Worm (Caenorhabditis elegans) whole organism, mixed stage, embryonic: ENCODE results near the gene srb-3.

ENCODE experiments used
- ces-1 ChIP-seq: fragments of 150-350 bp; optimal IDR thresholded peaks from 2 replicates; lab custom pipeline; 2014; ENCODE audit warnings: missing biosample characterization, missing genetic modification reagents, missing genetic modification characterization
- nhr-237 ChIP-seq: fragments of 150-350 bp; optimal IDR thresholded peaks from 2 replicates; lab custom pipeline; 2014; ENCODE audit warnings: missing biosample characterization, missing genetic modification characterization
- unc-62 ChIP-seq: fragments of 150-350 bp; optimal IDR thresholded peaks from 2 replicates; lab custom pipeline; 2014; ENCODE audit warnings: missing biosample characterization, missing genetic modification reagents, missing genetic modification characterization

ce11 chrII:5187934-5188333 is 21.3 kb upstream of the srb-3 start:
- no peak for TF ChIP-seq ces-1 (GFP tag; lab: Kevin White, UChicago)
- no peak for TF ChIP-seq nhr-237 (tag; lab: Kevin White, UChicago)
- TF ChIP-seq unc-62: no peak
